Fruit fly (Drosophila melanogaster) whole organism, embryonic: Measurements from ENCODE around the gene CG42727.

Experiments used
- CG1024 ChIP-seq: fragments of 200-800 bp; sonication (Bioruptor generic); IDR thresholded peaks from 2 replicates; pipeline ENCODE4 v1.3.6; 2022; ENCODE audit warnings: missing biosample characterization, missing genetic modification characterization
- CG10543 ChIP-seq: fragments of 200-800 bp; sonication (Bioruptor generic); optimal IDR thresholded peaks from 3 replicates; lab custom pipeline; 2017; ENCODE audit warnings: missing biosample characterization, mild to moderate bottlenecking, missing genetic modification characterization, moderate library complexity
- CG11456 ChIP-seq: fragments of 200-800 bp; sonication (Bioruptor generic); IDR thresholded peaks from 3 replicates; pipeline ENCODE4 v1.3.6; 2022; ENCODE audit warnings: missing biosample characterization, missing genetic modification characterization
- CG12391 ChIP-seq: fragments of 200-800 bp; sonication (Bioruptor generic); optimal IDR thresholded peaks from 3 replicates; lab custom pipeline; 2018; ENCODE audit warnings: missing biosample characterization, mild to moderate bottlenecking, missing genetic modification characterization, moderate library complexity
- CG14050 ChIP-seq: fragments of 200-800 bp; sonication (Bioruptor generic); IDR thresholded peaks from 3 replicates; pipeline ENCODE4 v1.3.6; 2022; ENCODE audit warnings: missing biosample characterization, missing genetic modification characterization
- CG14441 ChIP-seq: fragments of 200-800 bp; sonication (Bioruptor generic); IDR thresholded peaks from 2 replicates; pipeline ENCODE4 v1.3.6; 2022; ENCODE audit warnings: missing biosample characterization, missing genetic modification characterization
- CG17802 ChIP-seq: fragments of 200-800 bp; sonication (Bioruptor generic); optimal IDR thresholded peaks from 2 replicates; lab custom pipeline; 2018; ENCODE audit warnings: missing biosample characterization, mild to moderate bottlenecking, missing genetic modification characterization, moderate library complexity
- CG1832 ChIP-seq: fragments of 200-800 bp; sonication (Bioruptor generic); optimal IDR thresholded peaks from 2 replicates; lab custom pipeline; 2017; ENCODE audit warnings: missing biosample characterization, mild to moderate bottlenecking, missing genetic modification characterization, inconsistent platforms
- CG2678 ChIP-seq: fragments of 200-800 bp; sonication (Bioruptor generic); optimal IDR thresholded peaks from 3 replicates; lab custom pipeline; 2019; ENCODE audit warnings: missing biosample characterization, mild to moderate bottlenecking, missing genetic modification characterization, moderate library complexity
- CG34422 ChIP-seq: fragments of 200-800 bp; sonication (Bioruptor generic); IDR thresholded peaks from 3 replicates; pipeline ENCODE4 v1.3.6; 2022; ENCODE audit warnings: missing biosample characterization, missing genetic modification characterization
- CG4360 ChIP-seq: fragments of 200-800 bp; sonication (Bioruptor generic); IDR thresholded peaks from 2 replicates; pipeline ENCODE4 v1.3.6; 2022; ENCODE audit warnings: missing biosample characterization, missing genetic modification characterization
- CG4730 ChIP-seq: fragments of 200-800 bp; sonication (Bioruptor generic); IDR thresholded peaks from 2 replicates; pipeline ENCODE4 v1.3.6; 2022; ENCODE audit warnings: missing biosample characterization, missing genetic modification characterization
- CG8281 ChIP-seq: fragments of 200-800 bp; sonication (Bioruptor generic); optimal IDR thresholded peaks from 2 replicates; lab custom pipeline; 2018; ENCODE audit warnings: missing biosample characterization, mild to moderate bottlenecking, missing genetic modification characterization, moderate library complexity
- CG8359 ChIP-seq: fragments of 200-800 bp; sonication (Bioruptor generic); optimal IDR thresholded peaks from 2 replicates; lab custom pipeline; 2017; ENCODE audit warnings: missing biosample characterization, mild to moderate bottlenecking, missing genetic modification characterization, borderline replicate concordance
- CG9437 ChIP-seq: fragments of 200-800 bp; sonication (Bioruptor generic); optimal IDR thresholded peaks from 2 replicates; lab custom pipeline; 2018; ENCODE audit warnings: missing biosample characterization, mild to moderate bottlenecking, missing genetic modification characterization
- CG9727 ChIP-seq: fragments of 200-800 bp; sonication (Bioruptor generic); optimal IDR thresholded peaks from 3 replicates; lab custom pipeline; 2017; ENCODE audit warnings: missing biosample characterization, mild to moderate bottlenecking, missing genetic modification characterization
- E2f2 ChIP-seq: fragments of 200-800 bp; sonication (Bioruptor generic); IDR thresholded peaks from 2 replicates; pipeline ENCODE4 v1.3.6; 2022; ENCODE audit warnings: missing biosample characterization, missing genetic modification characterization
- Ets65A ChIP-seq: fragments of 200-800 bp; sonication (Bioruptor generic); peaks from one replicate; lab custom pipeline; 2016; ENCODE audit warnings: missing biosample characterization, missing genetic modification characterization
- HLH3B ChIP-seq: fragments of 200-800 bp; sonication (Bioruptor generic); IDR thresholded peaks from 2 replicates; pipeline ENCODE4 v1.3.6; 2022; ENCODE audit warnings: missing biosample characterization, missing genetic modification characterization
- HLH4C ChIP-seq: fragments of 200-800 bp; sonication (Bioruptor generic); IDR thresholded peaks from 3 replicates; pipeline ENCODE4 v1.3.6; 2022; ENCODE audit warnings: missing biosample characterization, missing genetic modification characterization; ENCODE audit not compliant: partially characterized antibody
- Hr78 ChIP-seq, 2 experiments: fragments of 200-800 bp in 1 of 2; fragments of >200 bp in 1 of 2; sonication (Bioruptor generic) in 1 of 2; optimal IDR thresholded peaks; 2 replicates each; lab custom pipeline; 2017 to 2019; ENCODE audit warnings: missing biosample characterization in 2 of 2, missing genetic modification characterization in 2 of 2, mild to moderate bottlenecking in 1 of 2, moderate library complexity in 1 of 2
- Kr ChIP-seq: fragments of 200-800 bp; sonication (Bioruptor generic); optimal IDR thresholded peaks from 2 replicates; lab custom pipeline; 2017; ENCODE audit warnings: missing biosample characterization, mild to moderate bottlenecking, missing genetic modification characterization
- MBD-R2 ChIP-seq: fragments of 200-800 bp; sonication (Bioruptor generic); IDR thresholded peaks from 2 replicates; pipeline ENCODE4 v1.3.6; 2022; ENCODE audit warnings: missing biosample characterization, missing genetic modification characterization
- Med ChIP-seq: fragments of 200-800 bp; sonication (Bioruptor generic); peaks from one replicate; lab custom pipeline; 2016; ENCODE audit warnings: missing biosample characterization, missing genetic modification characterization, mild to moderate bottlenecking, inconsistent platforms, moderate library complexity
- Meics ChIP-seq: fragments of 200-800 bp; sonication (Bioruptor generic); optimal IDR thresholded peaks from 2 replicates; lab custom pipeline; 2017; ENCODE audit warnings: missing biosample characterization, mild to moderate bottlenecking, missing genetic modification characterization
- Nf-YC ChIP-seq: fragments of 200-800 bp; optimal IDR thresholded peaks from 3 replicates; lab custom pipeline; 2019; ENCODE audit warnings: missing biosample characterization, mild to moderate bottlenecking, missing genetic modification characterization, moderate library complexity
- Opbp ChIP-seq: fragments of 200-800 bp; sonication (Bioruptor generic); IDR thresholded peaks from 3 replicates; pipeline ENCODE4 v1.3.6; 2022; ENCODE audit warnings: missing biosample characterization, missing genetic modification characterization; ENCODE audit not compliant: partially characterized antibody
- Pdp1 ChIP-seq, 2 experiments: fragments of 200-800 bp; sonication (Bioruptor generic); optimal IDR thresholded peaks; 3 replicates each; lab custom pipeline; 2016; ENCODE audit warnings: missing biosample characterization in 2 of 2, missing genetic modification characterization in 2 of 2, mild to moderate bottlenecking in 1 of 2, moderate library complexity in 1 of 2
- Sox100B ChIP-seq: fragments of 200-800 bp; sonication (Bioruptor generic); optimal IDR thresholded peaks from 3 replicates; lab custom pipeline; 2018; ENCODE audit warnings: missing biosample characterization, mild to moderate bottlenecking, missing genetic modification characterization
- Sry-δ ChIP-seq: fragments of 200-800 bp; sonication (Bioruptor generic); optimal IDR thresholded peaks from 2 replicates; lab custom pipeline; 2016; ENCODE audit warnings: missing biosample characterization, missing genetic modification characterization
- Usf ChIP-seq: fragments of 200-800 bp; sonication (Bioruptor generic); optimal IDR thresholded peaks from 2 replicates; lab custom pipeline; 2017; ENCODE audit warnings: missing genotype, missing biosample characterization, missing genetic modification characterization
- ap ChIP-seq: fragments of 200-800 bp; sonication (Bioruptor generic); IDR thresholded peaks from 2 replicates; pipeline ENCODE4 v1.3.6; 2022; ENCODE audit warnings: missing biosample characterization, missing genetic modification characterization
- ara ChIP-seq: fragments of 200-800 bp; sonication (Bioruptor generic); IDR thresholded peaks from 2 replicates; pipeline ENCODE4 v1.3.6; 2022; ENCODE audit warnings: missing biosample characterization, missing genetic modification characterization
- bowl ChIP-seq: fragments of 200-800 bp; sonication (Bioruptor generic); IDR thresholded peaks from 2 replicates; pipeline ENCODE4 v1.3.6; 2022; ENCODE audit warnings: missing biosample characterization, missing genetic modification characterization
- chinmo ChIP-seq: fragments of 200-800 bp; sonication (Bioruptor generic); IDR thresholded peaks from 4 replicates; pipeline ENCODE4 v1.3.6; 2022; ENCODE audit warnings: missing biosample characterization, missing genetic modification characterization; ENCODE audit not compliant: partially characterized antibody
- ci ChIP-seq: fragments of 200-800 bp; sonication (Bioruptor generic); IDR thresholded peaks from 3 replicates; pipeline ENCODE4 v1.3.6; 2022; ENCODE audit warnings: missing biosample characterization, missing genetic modification characterization
- crol ChIP-seq: fragments of 200-800 bp; sonication (Bioruptor generic); IDR thresholded peaks from 2 replicates; pipeline ENCODE4 v1.3.6; 2022; ENCODE audit warnings: missing biosample characterization, missing genetic modification characterization
- da ChIP-seq: fragments of 200-800 bp; sonication (Bioruptor generic); optimal IDR thresholded peaks from 2 replicates; lab custom pipeline; 2016; ENCODE audit warnings: missing biosample characterization, missing genetic modification characterization
- disco-r ChIP-seq: fragments of 200-800 bp; sonication (Bioruptor generic); optimal IDR thresholded peaks from 2 replicates; lab custom pipeline; 2016; ENCODE audit warnings: missing biosample characterization, missing genetic modification characterization
- dmrt99B ChIP-seq: fragments of 200-800 bp; sonication (Bioruptor generic); optimal IDR thresholded peaks from 2 replicates; lab custom pipeline; 2018; ENCODE audit warnings: missing biosample characterization, mild to moderate bottlenecking, missing genetic modification characterization, moderate library complexity
- emc ChIP-seq: fragments of 200-800 bp; sonication (Bioruptor generic); optimal IDR thresholded peaks from 2 replicates; lab custom pipeline; 2016; ENCODE audit warnings: missing biosample characterization, missing genetic modification characterization
- gcm2 ChIP-seq: fragments of 200-800 bp; sonication (Bioruptor generic); optimal IDR thresholded peaks from 2 replicates; lab custom pipeline; 2016; ENCODE audit warnings: missing biosample characterization, missing genetic modification characterization
- ind ChIP-seq: fragments of 200-800 bp; sonication (Bioruptor generic); optimal IDR thresholded peaks from 3 replicates; lab custom pipeline; 2016; ENCODE audit warnings: missing biosample characterization, missing genetic modification characterization
- run ChIP-seq: fragments of 200-800 bp; sonication (Bioruptor generic); optimal IDR thresholded peaks from 3 replicates; lab custom pipeline; 2018; ENCODE audit warnings: missing biosample characterization, mild to moderate bottlenecking, missing genetic modification characterization
- sens-2 ChIP-seq: fragments of 200-800 bp; sonication (Bioruptor generic); IDR thresholded peaks from 2 replicates; pipeline ENCODE4 v1.3.6; 2022; ENCODE audit warnings: missing biosample characterization, missing genetic modification characterization
- stc ChIP-seq: fragments of 200-800 bp; sonication (Bioruptor generic); IDR thresholded peaks from 2 replicates; pipeline ENCODE4 v1.3.6; 2022; ENCODE audit warnings: missing biosample characterization, missing genetic modification characterization
- tin ChIP-seq: fragments of 200-800 bp; sonication (Bioruptor generic); optimal IDR thresholded peaks from 3 replicates; lab custom pipeline; 2016; ENCODE audit warnings: missing biosample characterization, missing genetic modification characterization
- tio ChIP-seq: fragments of 200-800 bp; sonication (Bioruptor generic); optimal IDR thresholded peaks from 2 replicates; lab custom pipeline; 2017; ENCODE audit warnings: missing biosample characterization, missing genetic modification characterization, inconsistent platforms
- zf30C ChIP-seq: fragments of 200-800 bp; sonication (Bioruptor generic); optimal IDR thresholded peaks from 3 replicates; lab custom pipeline; 2018; ENCODE audit warnings: missing biosample characterization, mild to moderate bottlenecking, missing genetic modification characterization

CG42727 gene

dm6 chr3R:15313836-15314235, 34.0 kb upstream of the CG42727 start:
- peak; percentile 22 for TF ChIP-seq CG1832 (GFP tag; lab: Kevin White, UChicago)
- TF ChIP-seq Ets65A: peak; percentile 66
- no peak for TF ChIP-seq CG9727 (GFP tag; lab: Kevin White, UChicago)
- TF ChIP-seq zf30C (GFP tag; lab: Kevin White, UChicago): peak; percentile 28
- no peak for TF ChIP-seq Nf-YC (tag; lab: Kevin White, UChicago)
- TF ChIP-seq Med: peak; percentile 22
- peak in 1 of 2 experiments; percentile 96 for TF ChIP-seq Hr78 (GFP tag; optimal IDR thresholded peaks at IDR 0.05; lab: Kevin White, UChicago)
- TF ChIP-seq Usf: no peak
- TF ChIP-seq, all 482 proteins: peak for 5

DNA sequence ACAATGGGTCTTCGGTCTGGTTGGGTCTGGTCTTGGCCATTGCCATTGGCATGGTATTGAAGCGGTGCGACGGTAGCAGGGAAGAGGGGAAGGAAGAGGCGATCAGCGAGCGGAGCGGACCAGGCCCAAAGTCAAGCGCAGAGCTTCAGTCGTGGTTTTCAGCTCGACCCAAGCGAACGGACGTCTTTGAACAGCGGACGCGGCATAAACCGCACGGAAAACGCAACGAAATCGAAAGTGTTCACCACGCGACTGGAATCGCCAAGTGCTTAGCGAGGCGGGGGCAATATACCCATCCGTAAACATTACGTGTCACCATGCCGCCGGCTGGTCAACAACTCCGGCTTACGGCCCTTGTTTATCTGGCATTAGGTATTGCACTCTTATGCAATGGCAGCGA, 31.5 kb upstream of the CG42727 start, which contains the start of gene CG14866:
TSS of gene CG14866 (plus strand) at position 146 of the 400 bp plus-strand sequence.
- TF ChIP-seq ap (GFP tag; lab: Robert Waterston, UW) (no peak), stc (GFP tag; lab: Robert Waterston, UW) (0 out of 2 replicates have a peak, but pooled peaks have one; percentile 6), bowl (GFP tag; lab: Robert Waterston, UW) (no peak), chinmo (GFP tag; lab: Robert Waterston, UW) (no peak), CG10543 (GFP tag; lab: Kevin White, UChicago) (peak; percentile 14), CG8359 (GFP tag; lab: Kevin White, UChicago) (peak; percentile 95), CG8281 (tag; lab: Kevin White, UChicago) (no peak), CG14050 (GFP tag; lab: Robert Waterston, UW) (no peak), disco-r (GFP tag; lab: Kevin White, UChicago) (no peak), E2f2 (no peak), HLH4C (0 out of 3 replicates have a peak, but pooled peaks have one; percentile 29), Meics (GFP tag; lab: Kevin White, UChicago) (no peak), CG9437 (no peak), CG11456 (no peak), CG17802 (tag; lab: Kevin White, UChicago) (no peak), ci (0 out of 3 replicates have a peak, but pooled peaks have one; percentile 15), gcm2 (GFP tag; lab: Kevin White, UChicago) (no peak), Sry-δ (GFP tag; lab: Kevin White, UChicago) (no peak), dmrt99B (tag; lab: Kevin White, UChicago) (no peak), da (GFP tag; lab: Kevin White, UChicago) (no peak), tin (GFP tag; lab: Kevin White, UChicago) (no peak), CG2678 (tag; lab: Kevin White, UChicago) (no peak), CG12391 (tag; lab: Kevin White, UChicago) (no peak), MBD-R2 (GFP tag; lab: Robert Waterston, UW) (peak; percentile 12; the same call in 1 of the 2 replicates), ara (no peak), CG4360 (GFP tag; lab: Robert Waterston, UW) (0 out of 2 replicates have a peak, but pooled peaks have one; percentile 25), Opbp (GFP tag; lab: Robert Waterston, UW) (no peak), ind (GFP tag; lab: Kevin White, UChicago) (no peak), CG34422 (GFP tag; lab: Robert Waterston, UW) (peak; percentile 29; the same call in 1 of the 3 replicates), tio (no peak), Sox100B (GFP tag; lab: Kevin White, UChicago) (no peak), sens-2 (no peak), emc (GFP tag; lab: Kevin White, UChicago) (no peak), Nf-YC (tag; lab: Kevin White, UChicago) (no peak), CG1024 (GFP tag; lab: Robert Waterston, UW) (no peak), CG4730 (GFP tag; lab: Robert Waterston, UW) (no peak), Kr (no peak), HLH3B (GFP tag; lab: Robert Waterston, UW) (peak; percentile 8; the same call in 1 of the 2 replicates), Pdp1 (GFP tag; optimal IDR thresholded peaks at IDR 0.05; lab: Kevin White, UChicago) (peak in 1 of 2 experiments; percentile 15), crol (peak; percentile 41; the same call in 1 of the 2 replicates), CG14441 (GFP tag; lab: Robert Waterston, UW) (no peak), run (no peak)
